Worm (Caenorhabditis elegans): ENCODE data around the gene F49C12.3.

F49C12.3 gene

ce11 chrIV:9333007-9333406, 32.8 kb downstream of the F49C12.3 start:
- peak; percentile 49 for TF ChIP-seq elt-2 (tag; optimal IDR thresholded peaks at IDR 0.05)
- TF ChIP-seq ama-1 (optimal IDR thresholded peaks at IDR 0.05): no peak
- no peak for TF ChIP-seq ceh-9 (tag; optimal IDR thresholded peaks at IDR 0.05)

- TF ChIP-seq che-1 (tag; optimal IDR thresholded peaks at IDR 0.05) (no peak), sox-2 (GFP tag; IDR thresholded peaks at IDR 0.05) (no peak), nfya-1 (tag; optimal IDR thresholded peaks at IDR 0.05) (no peak), pag-3 (tag; optimal IDR thresholded peaks at IDR 0.05; ENCODE audit: borderline replicate concordance) (no peak), K02D7.2 (tag; optimal IDR thresholded peaks at IDR 0.05) (no peak), ceh-30 (tag; optimal IDR thresholded peaks at IDR 0.05) (no peak), madf-2 (tag; optimal IDR thresholded peaks at IDR 0.05) (no peak), ceh-14 (tag; optimal IDR thresholded peaks at IDR 0.05) (no peak), pha-4 (tag; optimal IDR thresholded peaks at IDR 0.05) (no peak), tbx-2 (tag; optimal IDR thresholded peaks at IDR 0.05) (no peak), odd-2 (tag; optimal IDR thresholded peaks at IDR 0.05) (no peak), ceh-2 (tag; optimal IDR thresholded peaks at IDR 0.05) (no peak), K09A11.1 (tag; optimal IDR thresholded peaks at IDR 0.05; ENCODE audit: insufficient read depth) (no peak), ttx-3 (tag; optimal IDR thresholded peaks at IDR 0.05) (no peak), nhr-11 (tag; optimal IDR thresholded peaks at IDR 0.05) (no peak)
These were observed 35.5 kb downstream of the F49C12.3 start, which contains the start of the genes coa-4 and T20D3.14 for ce11 chrIV:9335552-9336251. Gene coa-4 (minus strand): TSS chrIV:9335602. Gene T20D3.14 (minus strand): TSS chrIV:9335909.

- TF ChIP-seq K02D7.2 (tag; optimal IDR thresholded peaks at IDR 0.05) (no peak), ceh-2 (tag; optimal IDR thresholded peaks at IDR 0.05) (peak; percentile 7), tbx-2 (tag; optimal IDR thresholded peaks at IDR 0.05) (peak; percentile 7), hlh-30 (tag; optimal IDR thresholded peaks at IDR 0.05; ENCODE audit: insufficient read depth) (no peak)
These were observed 36.4 kb downstream of the F49C12.3 start, which contains the start of gene T20D3.5 for ce11 chrIV:9336538-9337090. Gene T20D3.5 (plus strand): TSS chrIV:9337040.

- TF ChIP-seq syd-9 (tag; optimal IDR thresholded peaks at IDR 0.05): no peak
- no peak for TF ChIP-seq ceh-9 (tag; optimal IDR thresholded peaks at IDR 0.05)
- TF ChIP-seq ceh-22 (tag; optimal IDR thresholded peaks at IDR 0.05): no peak
These were observed 39.0 kb downstream of the F49C12.3 start, which contains the start of gene T20D3.6 for ce11 chrIV:9339205-9339604. Gene T20D3.6 (minus strand): TSS chrIV:9339305.

ce11 chrIV:9341591-9341990, 41.4 kb downstream of the F49C12.3 start, which contains the start of gene vps-26:
Gene vps-26 (minus strand): TSS chrIV:9341790.
- TF ChIP-seq lin-11 (tag; optimal IDR thresholded peaks at IDR 0.05): no peak
- TF ChIP-seq unc-42 (tag; optimal IDR thresholded peaks at IDR 0.05): no peak
- TF ChIP-seq ztf-16 (tag; optimal IDR thresholded peaks at IDR 0.05): no peak
- TF ChIP-seq hlh-8 (tag; optimal IDR thresholded peaks at IDR 0.05): no peak
- TF ChIP-seq hlh-13 (GFP tag; optimal IDR thresholded peaks at IDR 0.05): no peak
- TF ChIP-seq C08G9.2 (tag; optimal IDR thresholded peaks at IDR 0.05): no peak
- TF ChIP-seq ceh-19 (GFP tag; optimal IDR thresholded peaks at IDR 0.05): no peak
- TF ChIP-seq nfya-1 (tag; optimal IDR thresholded peaks at IDR 0.05): no peak
- no peak for TF ChIP-seq unc-3 (GFP tag; conservative IDR thresholded peaks at IDR 0.05)
- no peak for TF ChIP-seq unc-3 (tag; optimal IDR thresholded peaks at IDR 0.05)
- no peak for TF ChIP-seq gmeb-2 (tag; optimal IDR thresholded peaks at IDR 0.05)
- no peak for TF ChIP-seq sox-4 (tag; optimal IDR thresholded peaks at IDR 0.05)
- TF ChIP-seq ceh-22 (tag; optimal IDR thresholded peaks at IDR 0.05): no peak
- TF ChIP-seq sox-2 (GFP tag; IDR thresholded peaks at IDR 0.05): no peak
- TF ChIP-seq elt-2 (tag; optimal IDR thresholded peaks at IDR 0.05): no peak
- TF ChIP-seq dmd-4 (tag; optimal IDR thresholded peaks at IDR 0.05; ENCODE audit: borderline replicate concordance): no peak
- no peak for TF ChIP-seq elt-4 (tag; optimal IDR thresholded peaks at IDR 0.05)
- TF ChIP-seq mec-3 (tag; optimal IDR thresholded peaks at IDR 0.05; ENCODE audit: borderline replicate concordance): no peak
- no peak for TF ChIP-seq tbx-7 (tag; optimal IDR thresholded peaks at IDR 0.05)
- no peak for TF ChIP-seq ets-4 (tag; optimal IDR thresholded peaks at IDR 0.05)
- TF ChIP-seq pat-9 (tag; optimal IDR thresholded peaks at IDR 0.05): no peak

All from whole organism, late embryonic.